Worm (Caenorhabditis elegans): Measurements from ENCODE around the gene F52H2.15.

The F52H2.15 gene

DNA sequence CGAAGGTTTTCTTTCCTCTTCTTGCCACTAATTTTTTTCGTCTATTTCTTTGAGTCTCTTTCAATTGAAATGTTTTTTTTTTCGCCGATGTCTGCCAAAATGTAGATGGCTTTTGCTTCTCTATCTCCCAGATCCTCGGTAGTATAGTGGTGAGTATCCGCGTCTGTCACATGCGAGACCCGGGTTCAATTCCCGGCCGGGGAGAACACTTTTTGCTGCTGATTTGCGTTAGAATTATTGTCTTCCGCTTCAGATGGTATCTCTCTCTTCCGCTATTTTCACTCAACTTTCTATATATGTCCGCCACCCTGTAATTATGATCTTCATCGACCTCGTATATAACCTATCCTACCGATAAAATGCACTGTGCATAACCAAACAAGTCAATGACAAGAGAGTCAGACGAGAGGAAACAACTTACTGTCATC, 11.7 kb upstream of the F52H2.15 start (continued):
- TF ChIP-seq ceh-45 (GFP tag; IDR thresholded peaks at IDR 0.05) (0 out of 2 replicates have a peak, but pooled peaks have one; percentile 52), tbx-2 (tag; optimal IDR thresholded peaks at IDR 0.05) (peak; percentile 69), ama-1 (optimal IDR thresholded peaks at IDR 0.05) (no peak), T23F11.4 (GFP tag; optimal IDR thresholded peaks at IDR 0.05) (peak; percentile 5), K09A11.1 (tag; optimal IDR thresholded peaks at IDR 0.05; ENCODE audit: insufficient read depth) (no peak), sdc-2 (tag; optimal IDR thresholded peaks at IDR 0.05) (peak; percentile 65), zip-5 (tag; optimal IDR thresholded peaks at IDR 0.05) (no peak), nhr-232 (tag; optimal IDR thresholded peaks at IDR 0.05) (peak; percentile 30), che-1 (tag; optimal IDR thresholded peaks at IDR 0.05) (peak; percentile 68), elt-2 (tag; optimal IDR thresholded peaks at IDR 0.05) (peak; percentile 2), eyg-1 (tag; optimal IDR thresholded peaks at IDR 0.05) (no peak), ceh-24 (tag; optimal IDR thresholded peaks at IDR 0.05) (no peak), pqm-1 (tag; optimal IDR thresholded peaks at IDR 0.05) (peak; percentile 39), ceh-18 (tag; optimal IDR thresholded peaks at IDR 0.05) (peak; percentile 76), hlh-13 (GFP tag; optimal IDR thresholded peaks at IDR 0.05) (peak; percentile 20), K02D7.2 (tag; optimal IDR thresholded peaks at IDR 0.05) (no peak), odd-2 (tag; optimal IDR thresholded peaks at IDR 0.05) (no peak), ref-2 (tag; optimal IDR thresholded peaks at IDR 0.05) (peak; percentile 49), fkh-6 (tag; optimal IDR thresholded peaks at IDR 0.05) (peak; percentile 13), hlh-8 (tag; optimal IDR thresholded peaks at IDR 0.05) (no peak), ceh-48 (tag; optimal IDR thresholded peaks at IDR 0.05) (peak; percentile 8), ceh-22 (tag; optimal IDR thresholded peaks at IDR 0.05) (no peak), pros-1 (tag; optimal IDR thresholded peaks at IDR 0.05) (peak; percentile 44), ceh-9 (tag; optimal IDR thresholded peaks at IDR 0.05) (no peak), fkh-10 (GFP tag; optimal IDR thresholded peaks at IDR 0.05) (no peak), pag-3 (tag; optimal IDR thresholded peaks at IDR 0.05; ENCODE audit: borderline replicate concordance) (no peak), pha-2 (tag; optimal IDR thresholded peaks at IDR 0.05) (peak; percentile 66), syd-9 (tag; optimal IDR thresholded peaks at IDR 0.05) (peak; percentile 57), hlh-6 (tag; optimal IDR thresholded peaks at IDR 0.05) (no peak), mec-3 (tag; optimal IDR thresholded peaks at IDR 0.05; ENCODE audit: borderline replicate concordance) (no peak), C38D4.7 (GFP tag; optimal IDR thresholded peaks at IDR 0.05) (peak; percentile 50), pha-4 (tag; optimal IDR thresholded peaks at IDR 0.05) (no peak), ahr-1 (tag; optimal IDR thresholded peaks at IDR 0.05) (no peak), fax-1 (tag; optimal IDR thresholded peaks at IDR 0.05) (peak; percentile 29), hlh-15 (tag; optimal IDR thresholded peaks at IDR 0.05) (peak; percentile 46), tbx-7 (tag; optimal IDR thresholded peaks at IDR 0.05) (no peak), dmd-4 (tag; optimal IDR thresholded peaks at IDR 0.05; ENCODE audit: borderline replicate concordance) (no peak), unc-86 (tag; optimal IDR thresholded peaks at IDR 0.05) (peak; percentile 46), pax-1 (tag; optimal IDR thresholded peaks at IDR 0.05) (no peak), ceh-34 (tag; optimal IDR thresholded peaks at IDR 0.05) (peak; percentile 40), Y22D7AL.16 (tag; optimal IDR thresholded peaks at IDR 0.05) (no peak)

DNA sequence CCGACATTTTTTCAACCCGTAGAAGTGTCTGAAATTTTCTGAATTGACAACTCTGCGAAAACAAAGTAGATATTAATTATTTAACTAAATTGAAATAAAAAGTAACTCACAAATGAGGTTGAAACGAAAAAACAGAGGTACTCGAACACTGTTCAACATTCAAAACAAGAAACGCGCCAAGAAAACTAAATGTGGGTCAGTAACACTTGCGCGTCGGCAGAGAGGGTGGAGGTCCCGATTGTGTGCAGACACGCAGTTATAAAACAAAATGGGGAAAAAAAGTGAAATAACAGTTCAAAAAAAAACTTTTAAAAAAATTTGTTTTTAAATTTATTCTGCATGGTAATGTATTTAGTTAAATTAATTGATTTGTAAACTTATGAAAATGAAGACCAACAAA, 5.8 kb upstream of the F52H2.15 start:
- TF ChIP-seq ceh-48 (tag; optimal IDR thresholded peaks at IDR 0.05) (no peak), elt-4 (tag; optimal IDR thresholded peaks at IDR 0.05) (no peak), unc-42 (tag; optimal IDR thresholded peaks at IDR 0.05) (no peak), K09A11.1 (tag; optimal IDR thresholded peaks at IDR 0.05; ENCODE audit: insufficient read depth) (no peak), hlh-15 (tag; optimal IDR thresholded peaks at IDR 0.05) (no peak), sox-4 (tag; optimal IDR thresholded peaks at IDR 0.05) (no peak)
